Fruit fly (Drosophila melanogaster) whole organism, embryonic: Measurements from ENCODE around the gene Ubc6.

Experiments
- B-H1 ChIP-seq: fragments of 200-800 bp; sonication (Bioruptor generic); IDR thresholded peaks from 3 replicates; pipeline ENCODE4 v1.3.6; 2022; ENCODE audit warnings: missing biosample characterization, missing genetic modification characterization
- wdn ChIP-seq: fragments of 200-800 bp; sonication (Bioruptor generic); IDR thresholded peaks from 2 replicates; pipeline ENCODE4 v1.3.6; 2022; ENCODE audit warnings: missing biosample characterization, missing genetic modification characterization

DNA sequence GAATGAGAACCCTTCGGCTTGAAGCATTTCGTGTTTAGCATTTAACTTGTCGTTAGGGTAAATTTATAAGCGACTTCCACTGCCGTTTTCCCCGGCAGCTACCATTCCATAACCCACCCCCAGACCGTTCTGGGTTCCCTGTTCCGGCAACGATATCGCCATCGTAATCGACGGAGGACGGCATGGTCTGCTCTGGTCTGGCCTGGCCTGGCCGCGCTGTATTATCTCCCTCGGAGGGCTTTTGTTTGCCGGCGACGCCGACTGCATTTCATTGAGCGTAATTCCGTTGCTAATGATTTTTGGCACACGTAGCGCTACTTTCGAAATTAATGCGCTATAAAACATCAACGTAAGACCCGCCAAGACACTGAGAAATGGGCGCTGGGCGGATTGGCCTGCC is 32.2 kb upstream of the Ubc6 start:
- no peak for TF ChIP-seq wdn (GFP tag; lab: Robert Waterston, UW)
- no peak for TF ChIP-seq B-H1 (GFP tag; lab: Robert Waterston, UW)
